Worm (Caenorhabditis elegans): Measurements from ENCODE around the gene hpo-40.

The hpo-40 gene

ce11 chrV:10178166-10178565 lies 34.6 kb upstream of the hpo-40 start (continued):
- TF ChIP-seq lir-3 (tag; optimal IDR thresholded peaks at IDR 0.05; ENCODE audit: poor library complexity) (peak; percentile 83), snu-23 (GFP tag; optimal IDR thresholded peaks at IDR 0.05) (peak; percentile 81), ama-1 (optimal IDR thresholded peaks at IDR 0.05) (no peak), unc-86 (tag; optimal IDR thresholded peaks at IDR 0.05) (peak; percentile 53), hlh-17 (GFP tag; optimal IDR thresholded peaks at IDR 0.05; ENCODE audit: borderline replicate concordance) (no peak), fkh-4 (tag; optimal IDR thresholded peaks at IDR 0.05; ENCODE audit: borderline replicate concordance) (peak; percentile 34), Y116A8C.19 (tag; optimal IDR thresholded peaks at IDR 0.05; ENCODE audit: borderline replicate concordance) (no peak), snpc-4 (tag; optimal IDR thresholded peaks at IDR 0.05) (peak; percentile 54), F16B12.6 (tag; optimal IDR thresholded peaks at IDR 0.05) (no peak), nhr-12 (tag; optimal IDR thresholded peaks at IDR 0.05) (no peak), nhr-11 (tag; optimal IDR thresholded peaks at IDR 0.05) (no peak), efl-3 (GFP tag; optimal IDR thresholded peaks at IDR 0.05) (no peak), jun-1 (tag; optimal IDR thresholded peaks at IDR 0.05) (peak; percentile 39), dpl-1 (GFP tag; optimal IDR thresholded peaks at IDR 0.05) (peak; percentile 32 to 56 (median 39)), aly-2 (tag; optimal IDR thresholded peaks at IDR 0.05) (no peak), ces-1 (GFP tag; optimal IDR thresholded peaks at IDR 0.05) (no peak), nhr-76 (tag; optimal IDR thresholded peaks at IDR 0.05) (no peak), nhr-77 (tag; optimal IDR thresholded peaks at IDR 0.05) (peak; percentile 70), unc-98 (GFP tag; IDR thresholded peaks at IDR 0.05) (no peak), unc-62 (GFP tag; optimal IDR thresholded peaks at IDR 0.05) (no peak), ztf-4 (tag; optimal IDR thresholded peaks at IDR 0.05) (no peak), hpl-2 (GFP tag; optimal IDR thresholded peaks at IDR 0.05) (no peak), unc-130 (tag; optimal IDR thresholded peaks at IDR 0.05) (peak; percentile 39), zag-1 (tag; optimal IDR thresholded peaks at IDR 0.05) (no peak), isw-1 (GFP tag; IDR thresholded peaks at IDR 0.05) (peak; percentile 63), nhr-84 (tag; optimal IDR thresholded peaks at IDR 0.05) (no peak), mab-9 (GFP tag; IDR thresholded peaks at IDR 0.05) (peak; percentile 34; the same call in 1 of the 2 replicates), sup-37 (GFP tag; optimal IDR thresholded peaks at IDR 0.05) (peak; percentile 15), pqm-1 (tag; optimal IDR thresholded peaks at IDR 0.05) (no peak), lin-35 (GFP tag; optimal IDR thresholded peaks at IDR 0.05) (peak; percentile 50 to 76), nhr-90 (tag; optimal IDR thresholded peaks at IDR 0.05; ENCODE audit: poor library complexity) (peak; percentile 80), elt-3 (tag; optimal IDR thresholded peaks at IDR 0.05) (no peak)

ce11 chrV:10179235-10179634 lies 33.5 kb upstream of the hpo-40 start, which contains the start of gene cul-5:
cul-5 (plus strand) TSS chrV:10179535.
- TF ChIP-seq ets-5 (GFP tag; IDR thresholded peaks at IDR 0.05) = no peak
- no peak for TF ChIP-seq mab-9 (GFP tag; IDR thresholded peaks at IDR 0.05)
- TF ChIP-seq pag-3 (tag; optimal IDR thresholded peaks at IDR 0.05; ENCODE audit: borderline replicate concordance, insufficient read depth) = no peak
- no peak for TF ChIP-seq blmp-1 (tag; optimal IDR thresholded peaks at IDR 0.05)
- no peak for TF ChIP-seq fkh-10 (GFP tag; optimal IDR thresholded peaks at IDR 0.05)
- TF ChIP-seq elt-2 (tag; optimal IDR thresholded peaks at IDR 0.05) = peak; percentile 41
- TF ChIP-seq ceh-90 (tag; optimal IDR thresholded peaks at IDR 0.05) = no peak

ce11 chrV:10182984-10183383 lies 29.7 kb upstream of the hpo-40 start, which contains the start of gene ZK856.4:
ZK856.4 (plus strand) TSS chrV:10183284.
- TF ChIP-seq nhr-20 (tag; optimal IDR thresholded peaks at IDR 0.05) = no peak
- TF ChIP-seq hlh-4 (tag; optimal IDR thresholded peaks at IDR 0.05) = no peak
- TF ChIP-seq unc-86 (tag; optimal IDR thresholded peaks at IDR 0.05) = no peak
- no peak for TF ChIP-seq unc-30 (tag; optimal IDR thresholded peaks at IDR 0.05)
- no peak for TF ChIP-seq aha-1 (tag; optimal IDR thresholded peaks at IDR 0.05)
- no peak for TF ChIP-seq blmp-1 (tag; optimal IDR thresholded peaks at IDR 0.05)
- TF ChIP-seq ceh-8 (GFP tag; optimal IDR thresholded peaks at IDR 0.05) = no peak
- TF ChIP-seq nhr-237 (tag; optimal IDR thresholded peaks at IDR 0.05) = no peak
- TF ChIP-seq mdl-1 (tag; optimal IDR thresholded peaks at IDR 0.05) = no peak
- TF ChIP-seq ztf-11 (tag; optimal IDR thresholded peaks at IDR 0.05) = no peak
- TF ChIP-seq snpc-4 (tag; optimal IDR thresholded peaks at IDR 0.05) = no peak
- TF ChIP-seq lir-3 (tag; optimal IDR thresholded peaks at IDR 0.05; ENCODE audit: poor library complexity) = no peak
- no peak for TF ChIP-seq irx-1 (tag; optimal IDR thresholded peaks at IDR 0.05)
- no peak for TF ChIP-seq lsy-2 (tag; optimal IDR thresholded peaks at IDR 0.05)
